Worm (Caenorhabditis elegans): ENCODE data around the gene F56D6.9.

DNA sequence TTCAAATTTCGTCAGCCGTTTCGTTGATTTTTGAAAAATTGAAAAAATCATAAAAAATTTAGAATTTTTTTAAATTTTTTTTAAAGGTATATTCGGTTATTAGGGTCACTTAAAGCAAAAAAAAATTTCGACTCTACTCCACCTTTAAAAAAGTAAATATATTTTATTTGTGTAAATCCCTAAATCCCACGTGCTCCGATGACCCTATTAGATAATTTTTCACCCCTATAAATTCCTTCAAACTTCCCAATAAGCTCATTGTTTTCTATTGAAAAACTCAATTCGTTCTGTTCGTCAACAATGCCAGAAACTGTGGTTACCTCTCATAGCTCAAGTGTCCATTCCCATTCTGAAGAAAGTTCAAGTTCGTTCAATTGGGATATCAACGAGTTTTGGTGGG is 20.5 kb downstream of the F56D6.9 start, which contains the start of gene F56D6.20:
- TF ChIP-seq npax-4 (tag; optimal IDR thresholded peaks at IDR 0.05) (no peak), nhr-11 (tag; optimal IDR thresholded peaks at IDR 0.05) (no peak)
